Worm (Caenorhabditis elegans) whole organism, L2 larva: Measurements from ENCODE around the gene F53A3.7.

Source experiments
- C34F6.9 ChIP-seq: fragments of 150-350 bp; optimal IDR thresholded peaks from 2 replicates; lab custom pipeline; 2014; ENCODE audit warnings: missing biosample characterization, missing genetic modification characterization
- F13H6.1 ChIP-seq: sonication (generic microtip); optimal IDR thresholded peaks from 2 replicates; lab custom pipeline; 2016; ENCODE audit warnings: missing genetic modification characterization, missing compliant biosample characterization
- R02D3.7 ChIP-seq: fragments of 150-350 bp; optimal IDR thresholded peaks from 2 replicates; lab custom pipeline; 2014; ENCODE audit warnings: missing biosample characterization, missing genetic modification characterization
- Y55F3AM.14 ChIP-seq: fragments of 200-800 bp; sonication (Bioruptor generic); optimal IDR thresholded peaks from 2 replicates; lab custom pipeline; 2018; ENCODE audit warnings: mild to moderate bottlenecking, missing genetic modification characterization, missing compliant biosample characterization
- ZK546.5 ChIP-seq: sonication (generic microtip); optimal IDR thresholded peaks from 2 replicates; lab custom pipeline; 2017; ENCODE audit warnings: missing biosample characterization, missing genetic modification characterization
- alr-1 ChIP-seq: fragments of 150-350 bp; optimal IDR thresholded peaks from 2 replicates; lab custom pipeline; 2014; ENCODE audit warnings: missing biosample characterization, missing genetic modification characterization
- aly-2 ChIP-seq: fragments of 150-350 bp; optimal IDR thresholded peaks from 2 replicates; lab custom pipeline; 2014; ENCODE audit warnings: missing biosample characterization, missing genetic modification characterization
- ama-1 ChIP-seq: fragments of 150-350 bp; optimal IDR thresholded peaks from 2 replicates; lab custom pipeline; 2018; ENCODE audit warnings: inconsistent platforms
- ceh-16 ChIP-seq: fragments of 150-350 bp; optimal IDR thresholded peaks from 2 replicates; lab custom pipeline; 2014; ENCODE audit warnings: missing biosample characterization, missing genetic modification characterization
- ceh-82 ChIP-seq: fragments of 150-350 bp; optimal IDR thresholded peaks from 2 replicates; lab custom pipeline; 2014; ENCODE audit warnings: missing biosample characterization, missing genetic modification characterization
- crh-2 ChIP-seq: sonication (generic microtip); optimal IDR thresholded peaks from 2 replicates; lab custom pipeline; 2017; ENCODE audit warnings: missing biosample characterization, missing genetic modification characterization
- dmd-4 ChIP-seq: sonication (generic microtip); optimal IDR thresholded peaks from 2 replicates; lab custom pipeline; 2017; ENCODE audit warnings: missing biosample characterization, missing genetic modification characterization
- egl-27 ChIP-seq: sonication (generic microtip); optimal IDR thresholded peaks from 3 replicates; lab custom pipeline; 2017; ENCODE audit warnings: missing biosample characterization, missing genetic modification reagents, missing genetic modification characterization
- elt-1 ChIP-seq: fragments of 150-350 bp; optimal IDR thresholded peaks from 2 replicates; lab custom pipeline; 2014; ENCODE audit warnings: missing biosample characterization, missing genetic modification characterization
- elt-3 ChIP-seq: sonication (generic microtip); optimal IDR thresholded peaks from 2 replicates; lab custom pipeline; 2017; ENCODE audit warnings: missing biosample characterization, missing genetic modification characterization
- fos-1 ChIP-seq: fragments of 150-350 bp; optimal IDR thresholded peaks from 2 replicates; lab custom pipeline; 2014; ENCODE audit warnings: missing biosample characterization, missing genetic modification characterization
- gmeb-1 ChIP-seq: fragments of 150-350 bp; optimal IDR thresholded peaks from 2 replicates; lab custom pipeline; 2014; ENCODE audit warnings: missing biosample characterization, missing genetic modification characterization
- lin-11 ChIP-seq: fragments of 150-350 bp; sonication (generic microtip); optimal IDR thresholded peaks from 2 replicates; lab custom pipeline; 2014; ENCODE audit warnings: missing biosample characterization, missing genetic modification characterization, inconsistent platforms, mixed read lengths
- lin-13 ChIP-seq: fragments of 150-350 bp; optimal IDR thresholded peaks from 2 replicates; lab custom pipeline; 2014; ENCODE audit warnings: missing biosample characterization, missing genetic modification reagents, missing genetic modification characterization
- lin-39 ChIP-seq: fragments of 150-350 bp; optimal IDR thresholded peaks from 2 replicates; lab custom pipeline; 2014; ENCODE audit warnings: missing biosample characterization, missing genetic modification reagents, missing genetic modification characterization
- lsy-2 ChIP-seq, 2 experiments: fragments of 150-350 bp in 1 of 2; sonication (generic microtip) in 1 of 2; optimal IDR thresholded peaks; 2 replicates each; lab custom pipeline; 2014 to 2017; ENCODE audit warnings: missing biosample characterization in 2 of 2, missing genetic modification characterization in 2 of 2
- mab-5 ChIP-seq: fragments of 150-350 bp; optimal IDR thresholded peaks from 2 replicates; lab custom pipeline; 2014; ENCODE audit warnings: missing biosample characterization, missing genetic modification characterization
- mbf-1 ChIP-seq: sonication (generic microtip); optimal IDR thresholded peaks from 2 replicates; lab custom pipeline; 2017; ENCODE audit warnings: missing biosample characterization, missing genetic modification characterization
- mdl-1 ChIP-seq, 2 experiments: fragments of 150-350 bp in 1 of 2; sonication (generic microtip) in 1 of 2; optimal IDR thresholded peaks; 2 replicates each; lab custom pipeline; 2017; ENCODE audit warnings: missing biosample characterization in 2 of 2, missing genetic modification characterization in 2 of 2
- nhr-10 ChIP-seq: sonication (generic microtip); optimal IDR thresholded peaks from 2 replicates; lab custom pipeline; 2017; ENCODE audit warnings: missing biosample characterization, missing genetic modification characterization
- nhr-11 ChIP-seq: fragments of 150-350 bp; optimal IDR thresholded peaks from 2 replicates; lab custom pipeline; 2014; ENCODE audit warnings: missing biosample characterization, missing genetic modification characterization
- nhr-12 ChIP-seq: fragments of 150-350 bp; optimal IDR thresholded peaks from 2 replicates; lab custom pipeline; 2014; ENCODE audit warnings: missing biosample characterization, missing genetic modification characterization
- nhr-129 ChIP-seq: fragments of 150-350 bp; optimal IDR thresholded peaks from 2 replicates; lab custom pipeline; 2014; ENCODE audit warnings: missing biosample characterization, missing genetic modification characterization
- nhr-21 ChIP-seq: fragments of 150-350 bp; optimal IDR thresholded peaks from 2 replicates; lab custom pipeline; 2014; ENCODE audit warnings: missing biosample characterization, missing genetic modification characterization
- nhr-23 ChIP-seq: fragments of 150-350 bp; optimal IDR thresholded peaks from 2 replicates; lab custom pipeline; 2014; ENCODE audit warnings: missing biosample characterization, missing genetic modification reagents, missing genetic modification characterization
- nhr-237 ChIP-seq: fragments of 150-350 bp; optimal IDR thresholded peaks from 2 replicates; lab custom pipeline; 2014; ENCODE audit warnings: missing biosample characterization, missing genetic modification characterization
- nhr-25 ChIP-seq: fragments of 150-350 bp; sonication (generic microtip); optimal IDR thresholded peaks from 3 replicates; lab custom pipeline; 2014; ENCODE audit warnings: missing biosample characterization, missing genetic modification characterization
- nhr-6 ChIP-seq: fragments of 150-350 bp; optimal IDR thresholded peaks from 2 replicates; lab custom pipeline; 2014; ENCODE audit warnings: missing biosample characterization, missing genetic modification characterization
- nhr-77 ChIP-seq: fragments of 150-350 bp; optimal IDR thresholded peaks from 2 replicates; lab custom pipeline; 2014; ENCODE audit warnings: missing biosample characterization, missing genetic modification characterization
- peb-1 ChIP-seq: fragments of 150-350 bp; optimal IDR thresholded peaks from 2 replicates; lab custom pipeline; 2014; ENCODE audit warnings: missing biosample characterization, missing genetic modification characterization
- sem-4 ChIP-seq: fragments of 150-350 bp; optimal IDR thresholded peaks from 2 replicates; lab custom pipeline; 2014; ENCODE audit warnings: missing biosample characterization, missing genetic modification reagents, missing genetic modification characterization
- skn-1 ChIP-seq: sonication (generic microtip); optimal IDR thresholded peaks from 2 replicates; lab custom pipeline; 2017; ENCODE audit warnings: missing biosample characterization, missing genetic modification characterization
- sma-3 ChIP-seq: sonication (generic microtip); optimal IDR thresholded peaks from 2 replicates; lab custom pipeline; 2016; ENCODE audit warnings: missing genetic modification reagents, missing genetic modification characterization, missing compliant biosample characterization
- sma-9 ChIP-seq, 2 experiments: fragments of 150-350 bp in 1 of 2; sonication (generic microtip) in 1 of 2; optimal IDR thresholded peaks; 2 replicates each; lab custom pipeline; 2014 to 2016; ENCODE audit warnings: missing genetic modification characterization in 2 of 2, mild to moderate bottlenecking in 1 of 2, missing biosample characterization in 1 of 2, missing compliant biosample characterization in 1 of 2, missing genetic modification reagents in 1 of 2, moderate library complexity in 1 of 2
- snpc-4 ChIP-seq: fragments of 150-350 bp; optimal IDR thresholded peaks from 2 replicates; lab custom pipeline; 2014; ENCODE audit warnings: missing biosample characterization, missing genetic modification characterization
- unc-39 ChIP-seq: fragments of 150-350 bp; optimal IDR thresholded peaks from 2 replicates; lab custom pipeline; 2014; ENCODE audit warnings: missing biosample characterization, missing genetic modification characterization
- unc-55 ChIP-seq: fragments of 150-350 bp; sonication (generic microtip); optimal IDR thresholded peaks from 3 replicates; lab custom pipeline; 2014; ENCODE audit warnings: missing biosample characterization, missing genetic modification reagents, missing genetic modification characterization
- zag-1 ChIP-seq: fragments of 150-350 bp; optimal IDR thresholded peaks from 2 replicates; lab custom pipeline; 2014; ENCODE audit warnings: missing biosample characterization, missing genetic modification characterization
- ztf-1 ChIP-seq: fragments of 200-800 bp; sonication (Bioruptor generic); conservative IDR thresholded peaks from 2 replicates; pipeline ENCODE4 v1.3.6; 2022; ENCODE audit warnings: missing genetic modification characterization, missing compliant biosample characterization
- ztf-11 ChIP-seq: sonication (generic microtip); optimal IDR thresholded peaks from 2 replicates; lab custom pipeline; 2017; ENCODE audit warnings: missing biosample characterization, missing genetic modification characterization

Gene F53A3.7

DNA sequence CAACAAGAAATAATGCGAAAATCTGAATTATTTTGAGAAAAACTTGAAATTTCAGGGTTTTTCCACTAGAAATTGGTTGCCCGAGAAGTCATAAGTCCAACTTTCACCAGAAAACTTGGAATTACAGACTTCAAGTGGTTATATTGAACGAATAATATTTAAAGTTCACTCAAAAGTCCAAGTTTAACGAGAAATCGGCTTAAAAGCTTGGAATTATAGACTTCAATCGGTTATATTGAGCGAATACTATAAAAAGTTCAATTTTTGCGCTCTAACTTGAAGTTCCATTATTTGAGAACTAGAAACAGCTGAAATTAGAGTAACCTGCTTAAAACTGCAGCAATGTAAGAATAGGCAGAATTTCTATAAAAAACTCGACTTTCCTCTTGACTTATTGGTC is 29.2 kb upstream of the F53A3.7 start:
- TF ChIP-seq ceh-16 (tag; lab: Kevin White, UChicago), result no peak
- TF ChIP-seq nhr-237 (tag; lab: Kevin White, UChicago), result no peak
- no peak for TF ChIP-seq sma-9 (GFP tag; optimal IDR thresholded peaks at IDR 0.05; lab: Kevin White, UChicago)
- TF ChIP-seq sma-9 (tag; optimal IDR thresholded peaks at IDR 0.05; lab: Kevin White, UChicago), result no peak
- TF ChIP-seq nhr-129 (tag; lab: Kevin White, UChicago), result no peak
- TF ChIP-seq ama-1 (lab: Kevin White, UChicago), result no peak
- no peak for TF ChIP-seq crh-2
- TF ChIP-seq lin-39, result no peak
- TF ChIP-seq C34F6.9 (tag; lab: Kevin White, UChicago), result no peak
- TF ChIP-seq Y55F3AM.14 (GFP tag; lab: Kevin White, UChicago), result no peak
- TF ChIP-seq elt-3, result no peak
- TF ChIP-seq nhr-77 (tag; lab: Kevin White, UChicago), result no peak
- TF ChIP-seq lsy-2 (tag; optimal IDR thresholded peaks at IDR 0.05; lab: Kevin White, UChicago), result no peak
- TF ChIP-seq ZK546.5 (tag; lab: Kevin White, UChicago), result no peak
- TF ChIP-seq unc-39 (tag; lab: Kevin White, UChicago), result no peak
- TF ChIP-seq skn-1 (tag; lab: Kevin White, UChicago), result no peak
- TF ChIP-seq ceh-82, result no peak
- TF ChIP-seq nhr-12 (tag; lab: Kevin White, UChicago), result no peak
- no peak for TF ChIP-seq fos-1 (tag; lab: Kevin White, UChicago)

DNA sequence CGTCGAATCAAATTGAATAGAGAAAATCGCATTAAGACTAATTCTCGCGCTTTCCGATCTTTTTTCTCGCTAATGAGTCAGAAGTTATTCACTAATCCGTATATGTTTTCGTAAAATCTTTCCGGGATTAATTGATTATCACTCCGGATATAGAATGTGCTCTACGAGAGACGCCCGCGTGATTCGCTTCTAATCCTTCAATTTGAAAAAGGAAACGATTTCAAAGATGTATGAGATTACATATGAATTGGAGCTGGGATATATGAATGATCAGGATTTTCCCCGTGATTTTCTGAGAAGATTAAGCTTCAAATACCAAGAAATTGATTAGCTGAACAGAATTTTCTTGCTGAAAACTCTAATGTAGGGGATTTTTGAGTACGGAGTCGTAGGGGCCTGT is 28.8 kb upstream of the F53A3.7 start:
- TF ChIP-seq lin-39 (no peak), sma-9 (GFP tag; optimal IDR thresholded peaks at IDR 0.05; lab: Kevin White, UChicago) (peak; percentile 88), sma-9 (tag; optimal IDR thresholded peaks at IDR 0.05; lab: Kevin White, UChicago) (no peak), ceh-16 (tag; lab: Kevin White, UChicago) (no peak), dmd-4 (peak; percentile 38), snpc-4 (tag; lab: Kevin White, UChicago) (no peak), C34F6.9 (tag; lab: Kevin White, UChicago) (peak; percentile 23), nhr-21 (tag; lab: Kevin White, UChicago) (peak; percentile 11), nhr-11 (no peak), nhr-25 (tag; lab: Kevin White, UChicago) (no peak), mab-5 (tag; lab: Kevin White, UChicago) (no peak), lsy-2 (tag; optimal IDR thresholded peaks at IDR 0.05; lab: Kevin White, UChicago) (peak in 1 of 2 experiments; percentile 30), fos-1 (tag; lab: Kevin White, UChicago) (no peak)
- TF ChIP-seq, all 48 proteins: peak for 5

DNA sequence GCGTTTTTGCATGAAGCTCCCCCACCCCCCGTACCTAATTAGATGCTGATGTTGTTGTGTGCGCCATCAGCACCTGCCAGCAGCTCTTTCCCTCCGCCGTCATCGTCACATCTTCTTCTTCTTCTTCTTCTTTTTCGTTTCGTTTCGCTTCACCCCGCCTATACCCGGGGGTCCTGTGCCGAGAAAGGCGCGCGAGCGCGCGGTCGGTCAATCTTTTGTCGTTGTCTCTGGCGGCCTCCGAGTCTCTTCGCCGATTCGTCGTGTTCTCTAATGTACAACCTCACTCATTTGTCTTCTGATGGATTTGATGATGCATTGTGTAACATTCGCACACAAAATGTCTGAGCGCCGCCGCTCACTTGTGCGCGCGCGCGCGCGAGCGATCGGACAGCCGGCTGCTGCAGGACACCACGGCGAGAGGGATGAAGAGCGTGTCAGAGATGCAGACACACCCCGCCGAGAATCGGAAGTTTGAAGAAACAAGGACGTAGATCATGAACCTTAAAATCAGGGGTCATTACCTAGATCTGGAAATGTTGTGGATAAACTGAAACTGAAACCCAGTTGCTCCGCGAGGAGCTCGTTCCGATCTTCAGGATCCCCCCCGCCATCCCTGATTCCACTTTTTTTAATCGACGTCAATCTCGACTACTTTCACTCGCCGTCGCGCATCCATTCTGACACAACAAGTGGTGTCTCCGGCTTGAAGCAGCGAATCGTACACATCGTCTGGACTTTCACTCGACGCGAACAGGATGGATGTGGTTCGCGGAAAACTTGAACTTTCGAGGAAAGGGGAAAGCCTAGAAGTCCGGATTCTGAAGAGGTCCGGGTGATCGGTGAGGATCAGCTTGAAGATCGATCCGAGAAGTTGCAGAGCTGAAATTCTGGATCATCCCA is 27.7 kb upstream of the F53A3.7 start:
- TF ChIP-seq mab-5 (tag; lab: Kevin White, UChicago), result peak; percentile 94
- no peak for TF ChIP-seq peb-1
- no peak for TF ChIP-seq nhr-10 (tag; lab: Kevin White, UChicago)
- no peak for TF ChIP-seq alr-1 (tag; lab: Kevin White, UChicago)
- TF ChIP-seq lin-11, result peak; percentile 73
- TF ChIP-seq aly-2 (tag; lab: Kevin White, UChicago), result no peak
- peak; percentile 66 for TF ChIP-seq gmeb-1
- peak; percentile 21 for TF ChIP-seq nhr-77 (tag; lab: Kevin White, UChicago)
- TF ChIP-seq zag-1, result peak; percentile 85
- TF ChIP-seq elt-1 (tag; lab: Kevin White, UChicago), result no peak
- no peak for TF ChIP-seq nhr-11
- TF ChIP-seq ztf-1 (GFP tag; lab: Robert Waterston, UW), result no peak
- peak; percentile 97 for TF ChIP-seq egl-27 (tag; lab: Kevin White, UChicago)
- TF ChIP-seq crh-2, result peak; percentile 85
- no peak for TF ChIP-seq ama-1 (lab: Kevin White, UChicago)
- TF ChIP-seq nhr-6 (tag; lab: Kevin White, UChicago), result peak; percentile 65
- peak; percentile 95 for TF ChIP-seq sem-4 (tag; lab: Kevin White, UChicago)
- TF ChIP-seq nhr-237 (tag; lab: Kevin White, UChicago), result peak; percentile 6
- TF ChIP-seq ceh-16 (tag; lab: Kevin White, UChicago), result peak; percentile 94
- TF ChIP-seq mdl-1 (tag; optimal IDR thresholded peaks at IDR 0.05; lab: Kevin White, UChicago), result peak; percentile 85 to 93
- no peak for TF ChIP-seq R02D3.7
- peak; percentile 96 for TF ChIP-seq nhr-21 (tag; lab: Kevin White, UChicago)
- peak; percentile 99 for TF ChIP-seq F13H6.1 (tag; lab: Kevin White, UChicago)
- TF ChIP-seq dmd-4, result no peak
- no peak for TF ChIP-seq mbf-1 (tag; lab: Kevin White, UChicago)
- peak; percentile 39 for TF ChIP-seq ztf-11
- peak; percentile 68 for TF ChIP-seq C34F6.9 (tag; lab: Kevin White, UChicago)
- no peak for TF ChIP-seq nhr-12 (tag; lab: Kevin White, UChicago)
- no peak for TF ChIP-seq lin-39
- peak; percentile 91 for TF ChIP-seq sma-3 (GFP tag; lab: Kevin White, UChicago)
- TF ChIP-seq fos-1 (tag; lab: Kevin White, UChicago), result peak; percentile 71
- TF ChIP-seq sma-9 (GFP tag; optimal IDR thresholded peaks at IDR 0.05; lab: Kevin White, UChicago), result peak; percentile 100
- peak; percentile 52 for TF ChIP-seq sma-9 (tag; optimal IDR thresholded peaks at IDR 0.05; lab: Kevin White, UChicago)
- peak; percentile 81 for TF ChIP-seq lin-13 (GFP tag; lab: Kevin White, UChicago)
- no peak for TF ChIP-seq ZK546.5 (tag; lab: Kevin White, UChicago)
- TF ChIP-seq Y55F3AM.14 (GFP tag; lab: Kevin White, UChicago), result peak; percentile 99
- TF ChIP-seq unc-55 (GFP tag; lab: Kevin White, UChicago), result peak; percentile 74
- TF ChIP-seq nhr-23 (tag; lab: Kevin White, UChicago), result no peak
